Worm (Caenorhabditis elegans) whole organism, young adult: ENCODE data around the gene nhr-283.

ENCODE experiments used
- ccch-3 ChIP-seq: fragments of 200-800 bp; sonication (Bioruptor generic); optimal IDR thresholded peaks from 2 replicates; lab custom pipeline; 2018; ENCODE audit warnings: mild to moderate bottlenecking, missing genetic modification characterization, missing compliant biosample characterization
- nfya-1 ChIP-seq: sonication (generic microtip); optimal IDR thresholded peaks from 2 replicates; lab custom pipeline; 2017; ENCODE audit warnings: antibody characterized with exemption, missing compliant biosample characterization, missing genetic modification characterization, borderline replicate concordance; ENCODE audit not compliant: insufficient read depth
- snpc-1.3 ChIP-seq: sonication (generic microtip); optimal IDR thresholded peaks from 2 replicates; lab custom pipeline; 2017; ENCODE audit warnings: missing genetic modification characterization, mild to moderate bottlenecking, missing compliant biosample characterization, antibody characterized with exemption, moderate library complexity, missing genotype, missing genetic modification reagents; ENCODE audit not compliant: insufficient read depth

ce11 chrV:15824866-15825265 lies 48.3 kb upstream of the nhr-283 start, which contains the start of gene srbc-50:
- TF ChIP-seq ccch-3 (GFP tag; lab: Kevin White, UChicago) (no peak), snpc-1.3 (tag; lab: Kevin White, UChicago) (no peak), nfya-1 (tag; lab: Kevin White, UChicago) (no peak)
